Worm (Caenorhabditis elegans) whole organism, midembryonic: ENCODE measurements around the gene gad-2.

Source experiments
- T22C8.4 ChIP-seq: fragments of 200-800 bp; sonication (Bioruptor generic); IDR thresholded peaks from 2 replicates; pipeline ENCODE4 v1.3.6; 2022; ENCODE audit warnings: missing genetic modification characterization, missing compliant biosample characterization
- cog-1 ChIP-seq: sonication (generic microtip); optimal IDR thresholded peaks from 2 replicates; lab custom pipeline; 2016; ENCODE audit warnings: missing genetic modification characterization, missing compliant biosample characterization
- flt-1 ChIP-seq: fragments of 200-800 bp; sonication (Bioruptor generic); IDR thresholded peaks from 2 replicates; pipeline ENCODE4 v1.3.6; 2022; ENCODE audit warnings: missing genetic modification characterization, missing compliant biosample characterization
- klf-2 ChIP-seq: fragments of 200-800 bp; sonication (Bioruptor generic); conservative IDR thresholded peaks from 2 replicates; pipeline ENCODE4 v1.3.6; 2022; ENCODE audit warnings: missing genetic modification reagents, missing genetic modification characterization, missing compliant biosample characterization
- med-1 ChIP-seq: sonication (generic microtip); optimal IDR thresholded peaks from 2 replicates; lab custom pipeline; 2017; ENCODE audit warnings: missing genetic modification characterization, mild to moderate bottlenecking, missing compliant biosample characterization, antibody characterized with exemption, missing genetic modification reagents; ENCODE audit not compliant: insufficient read depth
- ref-1 ChIP-seq: fragments of 200-800 bp; sonication (Bioruptor generic); conservative IDR thresholded peaks from 2 replicates; pipeline ENCODE4 v1.3.6; 2022; ENCODE audit warnings: missing genetic modification reagents, missing genetic modification characterization, missing compliant biosample characterization
- tab-1 ChIP-seq: fragments of 200-800 bp; sonication (Bioruptor generic); IDR thresholded peaks from 2 replicates; pipeline ENCODE4 v1.3.6; 2022; ENCODE audit warnings: missing genetic modification characterization, missing compliant biosample characterization
- ztf-23 ChIP-seq: fragments of 200-800 bp; sonication (Bioruptor generic); IDR thresholded peaks from 2 replicates; pipeline ENCODE4 v1.3.6; 2022; ENCODE audit warnings: missing genetic modification reagents, missing genetic modification characterization, missing compliant biosample characterization
- ztf-29 ChIP-seq: fragments of 200-800 bp; sonication (Bioruptor generic); IDR thresholded peaks from 2 replicates; pipeline ENCODE4 v1.3.6; 2022; ENCODE audit warnings: missing genetic modification reagents, missing genetic modification characterization, missing compliant biosample characterization

DNA sequence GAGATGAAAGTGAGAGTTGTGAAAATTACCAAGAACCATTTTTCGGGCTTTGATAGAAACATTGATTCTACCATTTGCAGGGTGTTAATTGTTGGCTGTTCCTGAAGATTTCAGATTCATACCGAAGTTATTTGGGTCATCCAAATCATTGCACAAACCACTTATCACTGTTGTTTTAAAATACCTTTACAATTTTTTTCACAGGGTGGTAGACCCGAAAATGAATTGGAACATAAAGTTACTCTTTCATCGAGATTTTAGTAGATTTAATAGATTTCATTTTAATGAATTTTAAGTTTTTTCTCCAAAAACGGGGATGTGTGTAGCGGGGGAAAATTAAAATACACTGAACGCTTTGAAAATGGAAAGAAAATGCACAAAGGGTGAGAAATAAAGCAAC is 22.2 kb downstream of the gad-2 start, which contains the start of gene C10A4.7:
- TF ChIP-seq ztf-23 (no peak), tab-1 (GFP tag; lab: Robert Waterston, UW) (no peak), cog-1 (tag; lab: Kevin White, UChicago) (no peak), flt-1 (GFP tag; lab: Robert Waterston, UW) (no peak), T22C8.4 (GFP tag; lab: Robert Waterston, UW) (no peak), ref-1 (no peak), ztf-29 (no peak), med-1 (GFP tag; lab: Kevin White, UChicago) (no peak), klf-2 (GFP tag; lab: Robert Waterston, UW) (no peak)
